Worm (Caenorhabditis elegans) whole organism, late embryonic: ENCODE data around the gene gakh-1.

Experiments
- ceh-9 ChIP-seq: sonication (generic microtip); optimal IDR thresholded peaks from 2 replicates; lab custom pipeline; 2016; ENCODE audit warnings: mild to moderate bottlenecking, missing genetic modification characterization, inconsistent platforms, missing compliant biosample characterization
- che-1 ChIP-seq: sonication (generic microtip); optimal IDR thresholded peaks from 2 replicates; lab custom pipeline; 2016; ENCODE audit warnings: mild to moderate bottlenecking, missing genetic modification characterization, missing compliant biosample characterization
- dve-1 ChIP-seq: sonication (generic microtip); optimal IDR thresholded peaks from 2 replicates; lab custom pipeline; 2017; ENCODE audit warnings: antibody characterized with exemption, mild to moderate bottlenecking, missing genetic modification characterization, missing compliant biosample characterization
- elt-4 ChIP-seq: sonication (generic microtip); optimal IDR thresholded peaks from 2 replicates; lab custom pipeline; 2016; ENCODE audit warnings: missing genetic modification characterization, missing compliant biosample characterization
- ets-4 ChIP-seq: sonication (generic microtip); optimal IDR thresholded peaks from 2 replicates; lab custom pipeline; 2016; ENCODE audit warnings: missing genetic modification characterization, missing compliant biosample characterization
- fax-1 ChIP-seq: sonication (generic microtip); optimal IDR thresholded peaks from 2 replicates; lab custom pipeline; 2016; ENCODE audit warnings: missing genotype, missing genetic modification characterization, missing compliant biosample characterization
- fkh-10 ChIP-seq: fragments of 150-350 bp; optimal IDR thresholded peaks from 2 replicates; lab custom pipeline; 2014; ENCODE audit warnings: missing biosample characterization, missing genetic modification reagents, missing genetic modification characterization
- hlh-8 ChIP-seq: sonication (generic microtip); optimal IDR thresholded peaks from 2 replicates; lab custom pipeline; 2016; ENCODE audit warnings: missing genotype, missing genetic modification characterization, missing compliant biosample characterization
- nhr-11 ChIP-seq: fragments of 150-350 bp; optimal IDR thresholded peaks from 2 replicates; lab custom pipeline; 2014; ENCODE audit warnings: missing biosample characterization, missing genetic modification characterization
- npax-4 ChIP-seq: sonication (generic microtip); optimal IDR thresholded peaks from 2 replicates; lab custom pipeline; 2016; ENCODE audit warnings: missing genetic modification characterization, missing compliant biosample characterization
- pqm-1 ChIP-seq: sonication (generic microtip); optimal IDR thresholded peaks from 2 replicates; lab custom pipeline; 2016; ENCODE audit warnings: missing genetic modification characterization, missing compliant biosample characterization
- tbx-2 ChIP-seq: sonication (generic microtip); optimal IDR thresholded peaks from 2 replicates; lab custom pipeline; 2016; ENCODE audit warnings: missing genetic modification characterization, missing compliant biosample characterization
- unc-3 ChIP-seq, 2 experiments: fragments of 200-800 bp in 1 of 2; sonication (Bioruptor generic) in 1 of 2; sonication (generic microtip) in 1 of 2; conservative IDR thresholded peaks in 1 of 2; optimal IDR thresholded peaks in 1 of 2; 2 replicates each; pipeline versions ENCODE4 v1.3.6 to Lab custom; 2016 to 2022; ENCODE audit warnings: missing compliant biosample characterization in 2 of 2, missing genetic modification characterization in 2 of 2, missing genetic modification reagents in 1 of 2
- unc-55 ChIP-seq: sonication (generic microtip); optimal IDR thresholded peaks from 2 replicates; lab custom pipeline; 2017; ENCODE audit warnings: missing biosample characterization, missing genetic modification reagents, missing genetic modification characterization

DNA sequence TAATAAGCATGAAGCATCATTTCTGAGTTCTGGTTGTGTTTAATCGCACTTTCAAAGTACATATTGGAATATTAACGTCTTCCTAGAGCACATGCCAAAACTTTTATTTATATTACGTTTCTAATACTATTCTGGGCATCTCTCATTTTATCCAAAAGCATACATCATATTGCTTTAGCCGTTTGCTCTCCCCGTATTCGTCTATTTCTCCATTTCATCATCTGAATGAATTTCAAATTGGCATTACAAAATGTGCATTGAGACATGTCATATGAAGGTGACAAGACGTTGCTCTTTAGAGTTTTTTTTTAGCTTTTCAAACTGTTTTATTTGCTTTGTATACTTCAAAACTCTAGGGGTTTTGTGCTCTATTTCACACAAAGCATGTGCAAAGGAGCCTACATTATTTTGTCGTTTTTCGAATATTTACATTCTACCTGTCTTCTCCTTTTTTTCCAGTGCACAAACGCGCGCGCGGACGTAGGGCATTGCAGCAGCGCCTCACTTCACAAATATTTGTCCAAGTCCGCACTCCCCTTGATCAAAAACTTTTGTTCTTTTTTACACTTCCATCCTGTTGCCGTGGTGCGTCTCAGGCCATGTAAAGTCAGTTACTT lies 9.7 kb upstream of the gakh-1 start:
- TF ChIP-seq pqm-1 (tag; lab: Kevin White, UChicago) (no peak), nhr-11 (tag; lab: Kevin White, UChicago) (no peak), elt-4 (tag; lab: Kevin White, UChicago) (no peak), ets-4 (tag; lab: Kevin White, UChicago) (no peak), ceh-9 (no peak), fkh-10 (GFP tag; lab: Kevin White, UChicago) (no peak), unc-55 (GFP tag; lab: Kevin White, UChicago) (no peak), unc-3 (GFP tag; conservative IDR thresholded peaks at IDR 0.05; lab: Robert Waterston, UW) (no peak), unc-3 (tag; optimal IDR thresholded peaks at IDR 0.05; lab: Kevin White, UChicago) (no peak), dve-1 (no peak), tbx-2 (no peak), fax-1 (tag; lab: Kevin White, UChicago) (no peak), npax-4 (tag; lab: Kevin White, UChicago) (no peak), che-1 (tag; lab: Kevin White, UChicago) (no peak), hlh-8 (tag; lab: Kevin White, UChicago) (no peak)
